Fruit fly (Drosophila melanogaster): ENCODE measurements around the gene CG33288.

DNA sequence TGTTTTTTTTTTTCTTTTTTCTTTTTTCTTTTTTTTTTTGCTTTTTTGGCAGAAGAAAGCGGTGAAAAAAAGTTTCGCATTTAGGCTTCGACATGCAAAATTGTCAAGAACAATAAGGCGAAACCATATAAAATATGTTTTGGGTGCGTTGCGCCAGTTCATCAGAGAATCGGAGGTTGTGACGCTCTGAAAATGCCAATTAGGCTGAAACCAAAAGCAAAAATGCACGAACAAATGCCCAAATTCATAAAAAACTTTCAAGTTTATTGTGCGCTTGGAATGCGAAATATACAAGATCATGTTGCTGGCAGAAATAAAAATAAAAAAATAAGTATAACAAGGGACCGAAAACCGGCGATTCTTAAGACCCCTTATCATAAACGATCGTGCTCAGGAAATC, 37.8 kb upstream of the CG33288 start:
- TF ChIP-seq CG14655 (GFP tag; optimal IDR thresholded peaks at IDR 0.05) (no peak), CG34367 (tag; optimal IDR thresholded peaks at IDR 0.05) (no peak), Pif1B (GFP tag; optimal IDR thresholded peaks at IDR 0.05) (no peak), CG10348 (GFP tag; IDR thresholded peaks at IDR 0.05) (no peak), Pif1A (GFP tag; optimal IDR thresholded peaks at IDR 0.05) (no peak), CG15710 (tag; optimal IDR thresholded peaks at IDR 0.05) (no peak)
